Fruit fly (Drosophila melanogaster) whole organism, embryonic: ENCODE measurements around the gene Gem4b.

ENCODE experiments used
- Ada2b ChIP-seq: fragments of 200-800 bp; sonication (Bioruptor generic); IDR thresholded peaks from 2 replicates; pipeline ENCODE4 v1.3.6; 2022; ENCODE audit warnings: missing biosample characterization, missing genetic modification characterization
- BtbVII ChIP-seq: fragments of 200-800 bp; sonication (Bioruptor generic); optimal IDR thresholded peaks from 3 replicates; lab custom pipeline; 2017; ENCODE audit warnings: missing biosample characterization, mild to moderate bottlenecking, missing genetic modification characterization
- CG10267 ChIP-seq: fragments of 200-800 bp; sonication (Bioruptor generic); optimal IDR thresholded peaks from 2 replicates; lab custom pipeline; 2018; ENCODE audit warnings: missing biosample characterization, mild to moderate bottlenecking, missing genetic modification characterization, moderate library complexity
- CG10543 ChIP-seq: fragments of 200-800 bp; sonication (Bioruptor generic); optimal IDR thresholded peaks from 3 replicates; lab custom pipeline; 2017; ENCODE audit warnings: missing biosample characterization, mild to moderate bottlenecking, missing genetic modification characterization, moderate library complexity
- CG11085 ChIP-seq: fragments of 200-800 bp; sonication (Bioruptor generic); IDR thresholded peaks from 2 replicates; pipeline ENCODE4 v1.3.6; 2022; ENCODE audit warnings: missing biosample characterization, missing genetic modification characterization
- CG11247 ChIP-seq: fragments of 200-800 bp; sonication (Bioruptor generic); IDR thresholded peaks from 2 replicates; pipeline ENCODE4 v1.3.6; 2022; ENCODE audit warnings: missing biosample characterization, missing genetic modification characterization
- CG11456 ChIP-seq: fragments of 200-800 bp; sonication (Bioruptor generic); IDR thresholded peaks from 3 replicates; pipeline ENCODE4 v1.3.6; 2022; ENCODE audit warnings: missing biosample characterization, missing genetic modification characterization
- CG12219 ChIP-seq: fragments of 200-800 bp; sonication (Bioruptor generic); optimal IDR thresholded peaks from 3 replicates; lab custom pipeline; 2018; ENCODE audit warnings: missing biosample characterization, mild to moderate bottlenecking, missing genetic modification characterization
- CG12659 ChIP-seq: fragments of 200-800 bp; sonication (Bioruptor generic); optimal IDR thresholded peaks from 3 replicates; lab custom pipeline; 2017; ENCODE audit warnings: mild to moderate bottlenecking, missing biosample characterization, missing genetic modification reagents, missing genetic modification characterization
- CG12942 ChIP-seq: fragments of 200-800 bp; sonication (Bioruptor generic); optimal IDR thresholded peaks from 3 replicates; lab custom pipeline; 2016; ENCODE audit warnings: missing biosample characterization, missing genetic modification characterization
- CG14710 ChIP-seq: fragments of 200-800 bp; sonication (Bioruptor generic); optimal IDR thresholded peaks from 3 replicates; lab custom pipeline; 2019; ENCODE audit warnings: missing biosample characterization, mild to moderate bottlenecking, missing genetic modification characterization, moderate library complexity
- CG14860 ChIP-seq: fragments of 200-800 bp; sonication (Bioruptor generic); IDR thresholded peaks from 3 replicates; pipeline ENCODE4 v1.3.6; 2022; ENCODE audit warnings: missing biosample characterization, missing genetic modification characterization; ENCODE audit not compliant: partially characterized antibody
- CG15514 ChIP-seq: fragments of 200-800 bp; sonication (Bioruptor generic); optimal IDR thresholded peaks from 3 replicates; lab custom pipeline; 2017; ENCODE audit warnings: missing biosample characterization, missing genetic modification characterization, mild to moderate bottlenecking, moderate library complexity, missing genetic modification reagents
- CG17829 ChIP-seq: fragments of 200-800 bp; optimal IDR thresholded peaks from 2 replicates; lab custom pipeline; 2019; ENCODE audit warnings: missing biosample characterization, mild to moderate bottlenecking, missing genetic modification characterization, moderate library complexity
- CG18011 ChIP-seq: fragments of 200-800 bp; sonication (Bioruptor generic); optimal IDR thresholded peaks from 2 replicates; lab custom pipeline; 2017; ENCODE audit warnings: missing biosample characterization, missing genetic modification characterization, mild to moderate bottlenecking, moderate library complexity, missing genotype
- CG2116 ChIP-seq: fragments of 200-800 bp; sonication (Bioruptor generic); optimal IDR thresholded peaks from 3 replicates; lab custom pipeline; 2018; ENCODE audit warnings: missing biosample characterization, mild to moderate bottlenecking, missing genetic modification characterization
- CG2875 ChIP-seq: fragments of 200-800 bp; sonication (Bioruptor generic); optimal IDR thresholded peaks from 2 replicates; lab custom pipeline; 2017; ENCODE audit warnings: missing biosample characterization, mild to moderate bottlenecking, missing genetic modification characterization, missing genetic modification reagents
- CG3065 ChIP-seq: fragments of 200-800 bp; sonication (Bioruptor generic); optimal IDR thresholded peaks from 2 replicates; lab custom pipeline; 2016; ENCODE audit warnings: missing biosample characterization, missing genetic modification characterization
- CG32532 ChIP-seq: fragments of 200-800 bp; sonication (Bioruptor generic); IDR thresholded peaks from 2 replicates; pipeline ENCODE4 v1.3.6; 2022; ENCODE audit warnings: missing biosample characterization, missing genetic modification characterization
- CG32767 ChIP-seq: fragments of 200-800 bp; sonication (Bioruptor generic); IDR thresholded peaks from 2 replicates; pipeline ENCODE4 v1.3.6; 2022; ENCODE audit warnings: missing biosample characterization, missing genetic modification characterization
- CG34376 ChIP-seq: fragments of 200-800 bp; sonication (Bioruptor generic); optimal IDR thresholded peaks from 2 replicates; lab custom pipeline; 2018; ENCODE audit warnings: missing biosample characterization, mild to moderate bottlenecking, missing genetic modification characterization
- CG3726 ChIP-seq: fragments of 200-800 bp; sonication (Bioruptor generic); IDR thresholded peaks from 3 replicates; pipeline ENCODE4, ENCODE4 v1.3.6; 2022; ENCODE audit warnings: missing biosample characterization, missing genetic modification characterization
- CG42726 ChIP-seq: fragments of 200-800 bp; sonication (Bioruptor generic); IDR thresholded peaks from 2 replicates; pipeline ENCODE4 v1.3.6; 2022; ENCODE audit warnings: missing biosample characterization, missing genetic modification characterization; ENCODE audit not compliant: partially characterized antibody
- CG4360 ChIP-seq: fragments of 200-800 bp; sonication (Bioruptor generic); IDR thresholded peaks from 2 replicates; pipeline ENCODE4 v1.3.6; 2022; ENCODE audit warnings: missing biosample characterization, missing genetic modification characterization
- CG4730 ChIP-seq: fragments of 200-800 bp; sonication (Bioruptor generic); IDR thresholded peaks from 2 replicates; pipeline ENCODE4 v1.3.6; 2022; ENCODE audit warnings: missing biosample characterization, missing genetic modification characterization
- CG5953 ChIP-seq: fragments of 200-800 bp; sonication (Bioruptor generic); IDR thresholded peaks from 2 replicates; pipeline ENCODE4 v1.3.6; 2022; ENCODE audit warnings: missing biosample characterization, missing genetic modification characterization
- CG6854 ChIP-seq: fragments of 200-800 bp; sonication (Bioruptor generic); optimal IDR thresholded peaks from 3 replicates; lab custom pipeline; 2017; ENCODE audit warnings: missing biosample characterization, mild to moderate bottlenecking, missing genetic modification characterization
- CG8478 ChIP-seq: fragments of >200 bp; optimal IDR thresholded peaks from 2 replicates; lab custom pipeline; 2018
- Camta ChIP-seq: fragments of 200-800 bp; sonication (Bioruptor generic); optimal IDR thresholded peaks from 2 replicates; lab custom pipeline; 2016; ENCODE audit warnings: missing biosample characterization, missing genetic modification characterization
- Doc2 ChIP-seq: fragments of 200-800 bp; sonication (Bioruptor generic); IDR thresholded peaks from 2 replicates; pipeline ENCODE4 v1.3.6; 2022; ENCODE audit warnings: missing biosample characterization, missing genetic modification characterization
- Eip74EF ChIP-seq, 2 experiments: fragments of 200-800 bp in 1 of 2; fragments of >200 bp in 1 of 2; sonication (Bioruptor generic) in 1 of 2; optimal IDR thresholded peaks; 2 replicates each; lab custom pipeline; 2017 to 2019; ENCODE audit warnings: missing biosample characterization in 2 of 2, missing genetic modification characterization in 2 of 2, mild to moderate bottlenecking in 1 of 2, moderate library complexity in 1 of 2
- Gsc ChIP-seq: fragments of 200-800 bp; sonication (Bioruptor generic); IDR thresholded peaks from 2 replicates; pipeline ENCODE4 v1.3.6; 2022; ENCODE audit warnings: missing biosample characterization, missing genetic modification characterization
- Lim3 ChIP-seq: fragments of 200-800 bp; sonication (Bioruptor generic); IDR thresholded peaks from 2 replicates; pipeline ENCODE4 v1.3.6; 2022; ENCODE audit warnings: missing biosample characterization, missing genetic modification characterization
- Opbp ChIP-seq: fragments of 200-800 bp; sonication (Bioruptor generic); IDR thresholded peaks from 3 replicates; pipeline ENCODE4 v1.3.6; 2022; ENCODE audit warnings: missing biosample characterization, missing genetic modification characterization; ENCODE audit not compliant: partially characterized antibody
- Sox102F ChIP-seq: fragments of 200-800 bp; sonication (Bioruptor generic); optimal IDR thresholded peaks from 2 replicates; lab custom pipeline; 2018; ENCODE audit warnings: missing biosample characterization, mild to moderate bottlenecking, missing genetic modification characterization, moderate library complexity
- Xbp1 ChIP-seq: fragments of 200-800 bp; sonication (Bioruptor generic); optimal IDR thresholded peaks from 3 replicates; lab custom pipeline; 2016; ENCODE audit warnings: missing biosample characterization, mild to moderate bottlenecking, missing genetic modification characterization
- crol ChIP-seq: fragments of 200-800 bp; sonication (Bioruptor generic); IDR thresholded peaks from 2 replicates; pipeline ENCODE4 v1.3.6; 2022; ENCODE audit warnings: missing biosample characterization, missing genetic modification characterization
- dan ChIP-seq: fragments of 200-800 bp; sonication (Bioruptor generic); IDR thresholded peaks from 2 replicates; pipeline ENCODE4 v1.3.6; 2022; ENCODE audit warnings: missing biosample characterization, missing genetic modification characterization
- klu ChIP-seq: fragments of 200-800 bp; sonication (Bioruptor generic); IDR thresholded peaks from 2 replicates; pipeline ENCODE4 v1.3.6; 2022; ENCODE audit warnings: missing biosample characterization, missing genetic modification characterization
- kni ChIP-seq: fragments of 200-800 bp; sonication (Bioruptor generic); optimal IDR thresholded peaks from 3 replicates; lab custom pipeline; 2017; ENCODE audit warnings: mild to moderate bottlenecking, missing biosample characterization, missing genetic modification reagents, missing genetic modification characterization
- lab ChIP-seq: fragments of 200-800 bp; sonication (Bioruptor generic); optimal IDR thresholded peaks from 3 replicates; lab custom pipeline; 2017; ENCODE audit warnings: missing biosample characterization, missing genetic modification characterization, mild to moderate bottlenecking, moderate library complexity, missing genetic modification reagents
- mld ChIP-seq: fragments of 200-800 bp; sonication (Bioruptor generic); IDR thresholded peaks from 3 replicates; pipeline ENCODE4 v1.3.6; 2022; ENCODE audit warnings: missing biosample characterization, missing genetic modification characterization; ENCODE audit not compliant: partially characterized antibody
- nom ChIP-seq: fragments of 200-800 bp; sonication (Bioruptor generic); optimal IDR thresholded peaks from 2 replicates; lab custom pipeline; 2017; ENCODE audit warnings: missing biosample characterization, missing genetic modification characterization, mild to moderate bottlenecking, moderate library complexity, missing genetic modification reagents
- pita ChIP-seq: fragments of 200-800 bp; sonication (Bioruptor generic); optimal IDR thresholded peaks from 2 replicates; lab custom pipeline; 2017; ENCODE audit warnings: missing biosample characterization, mild to moderate bottlenecking, missing genetic modification characterization
- psq ChIP-seq: fragments of 200-800 bp; sonication (Bioruptor generic); optimal IDR thresholded peaks from 2 replicates; lab custom pipeline; 2017; ENCODE audit warnings: missing biosample characterization, missing genetic modification characterization
- sens ChIP-seq: fragments of 200-800 bp; sonication (Bioruptor generic); peaks from one replicate; lab custom pipeline; 2016; ENCODE audit warnings: missing biosample characterization, missing genetic modification characterization
- sqz ChIP-seq: fragments of 200-800 bp; sonication (Bioruptor generic); optimal IDR thresholded peaks from 3 replicates; lab custom pipeline; 2018; ENCODE audit warnings: missing biosample characterization, mild to moderate bottlenecking, missing genetic modification characterization
- stwl ChIP-seq: fragments of 200-800 bp; sonication (Bioruptor generic); optimal IDR thresholded peaks from 3 replicates; lab custom pipeline; 2018; ENCODE audit warnings: missing biosample characterization, mild to moderate bottlenecking, missing genetic modification characterization, moderate library complexity
- trem ChIP-seq: fragments of 200-800 bp; optimal IDR thresholded peaks from 3 replicates; lab custom pipeline; 2019; ENCODE audit warnings: missing biosample characterization, mild to moderate bottlenecking, missing genetic modification characterization, moderate library complexity
- trh ChIP-seq: fragments of 200-800 bp; sonication (Bioruptor generic); optimal IDR thresholded peaks from 2 replicates; lab custom pipeline; 2016; ENCODE audit warnings: missing biosample characterization, missing genetic modification characterization
- usp ChIP-seq: fragments of >200 bp; optimal IDR thresholded peaks from 2 replicates; lab custom pipeline; 2017; ENCODE audit warnings: missing biosample characterization, missing genetic modification characterization
- wdn ChIP-seq: fragments of 200-800 bp; sonication (Bioruptor generic); IDR thresholded peaks from 2 replicates; pipeline ENCODE4 v1.3.6; 2022; ENCODE audit warnings: missing biosample characterization, missing genetic modification characterization

The Gem4b gene

dm6 chrX:3931669-3932068 lies 9.0 kb upstream of the Gem4b start (continued):
- TF ChIP-seq pita (GFP tag; lab: Kevin White, UChicago), result no peak
- TF ChIP-seq CG10543 (GFP tag; lab: Kevin White, UChicago), result no peak
- TF ChIP-seq Sox102F (GFP tag; lab: Kevin White, UChicago), result peak; percentile 44
- TF ChIP-seq trh, result no peak
- no peak for TF ChIP-seq crol (GFP tag; lab: Robert Waterston, UW)
- no peak for TF ChIP-seq usp (GFP tag; lab: Kevin White, UChicago)
- TF ChIP-seq CG6854 (GFP tag; lab: Kevin White, UChicago), result no peak
- no peak for TF ChIP-seq Doc2 (GFP tag; lab: Robert Waterston, UW)
- TF ChIP-seq Xbp1 (GFP tag; lab: Kevin White, UChicago), result peak; percentile 27
- TF ChIP-seq CG42726 (GFP tag; lab: Robert Waterston, UW), result no peak
- no peak for TF ChIP-seq CG5953
- TF ChIP-seq CG3065 (GFP tag; lab: Kevin White, UChicago), result no peak
- TF ChIP-seq kni (GFP tag; lab: Kevin White, UChicago), result no peak
- TF ChIP-seq sens (GFP tag; lab: Kevin White, UChicago), result peak; percentile 14
- TF ChIP-seq CG10267 (tag; lab: Kevin White, UChicago), result no peak
- peak; percentile 20 for TF ChIP-seq nom (GFP tag; lab: Kevin White, UChicago)
- no peak for TF ChIP-seq CG2875 (GFP tag; lab: Kevin White, UChicago)
- no peak for TF ChIP-seq CG34376
- TF ChIP-seq CG11085 (GFP tag; lab: Robert Waterston, UW), result no peak
- TF ChIP-seq psq, result no peak
- no peak for TF ChIP-seq CG11247
- no peak for TF ChIP-seq sqz (GFP tag; lab: Kevin White, UChicago)
- no peak for TF ChIP-seq mld (GFP tag; lab: Robert Waterston, UW)
- peak; percentile 40; the same call in 1 of the 2 replicates for TF ChIP-seq Ada2b
- TF ChIP-seq lab (GFP tag; lab: Kevin White, UChicago), result peak; percentile 6
- TF ChIP-seq CG14860 (GFP tag; lab: Robert Waterston, UW), result no peak
- no peak for TF ChIP-seq klu
- TF ChIP-seq CG17829 (tag; lab: Kevin White, UChicago), result peak; percentile 19
- TF ChIP-seq CG3726, result no peak
- TF ChIP-seq Gsc (GFP tag; lab: Robert Waterston, UW), result no peak
- TF ChIP-seq CG15514 (GFP tag; lab: Kevin White, UChicago), result peak; percentile 24
- TF ChIP-seq CG18011, result no peak
- TF ChIP-seq CG12942, result no peak
- peak; percentile 8 for TF ChIP-seq CG12659 (GFP tag; lab: Kevin White, UChicago)
- TF ChIP-seq CG2116, result no peak
- no peak for TF ChIP-seq CG32767
- TF ChIP-seq CG12219, result no peak
- no peak for TF ChIP-seq CG4730 (GFP tag; lab: Robert Waterston, UW)
- TF ChIP-seq trem (tag; lab: Kevin White, UChicago), result no peak
- no peak for TF ChIP-seq BtbVII (GFP tag; lab: Kevin White, UChicago)
- no peak for TF ChIP-seq Camta (GFP tag; lab: Kevin White, UChicago)
- no peak for TF ChIP-seq Opbp (GFP tag; lab: Robert Waterston, UW)
- no peak for TF ChIP-seq CG11456 (GFP tag; lab: Robert Waterston, UW)
- TF ChIP-seq CG14710 (tag; lab: Kevin White, UChicago), result peak; percentile 11
- no peak; the same call in 1 of the 2 replicates for TF ChIP-seq CG32532 (GFP tag; lab: Robert Waterston, UW)
- no peak for TF ChIP-seq CG8478 (lab: Kevin White, UChicago)
- TF ChIP-seq Eip74EF (GFP tag; optimal IDR thresholded peaks at IDR 0.05; lab: Kevin White, UChicago), result no peak
- TF ChIP-seq CG4360 (GFP tag; lab: Robert Waterston, UW), result no peak
- no peak for TF ChIP-seq wdn (GFP tag; lab: Robert Waterston, UW)
- no peak for TF ChIP-seq Lim3 (GFP tag; lab: Robert Waterston, UW)
- TF ChIP-seq stwl (tag; lab: Kevin White, UChicago), result no peak
- TF ChIP-seq dan, result no peak
